Worm (Caenorhabditis elegans) whole organism, L1 larva: ENCODE measurements around the gene osm-11.
A peak's percentile ranks its signal among the peaks of the same experiment; 100 is the strongest.

Source experiments
- aha-1 ChIP-seq: fragments of 150-350 bp; optimal IDR thresholded peaks from 2 replicates; lab custom pipeline; 2014; ENCODE audit warnings: missing biosample characterization, missing genetic modification characterization
- alr-1 ChIP-seq: fragments of 200-800 bp; sonication (Bioruptor generic); optimal IDR thresholded peaks from 2 replicates; lab custom pipeline; 2018; ENCODE audit warnings: borderline replicate concordance, mild to moderate bottlenecking, missing genetic modification characterization, missing compliant biosample characterization
- mep-1 ChIP-seq: fragments of 150-350 bp; optimal IDR thresholded peaks from 2 replicates; lab custom pipeline; 2014; ENCODE audit warnings: missing biosample characterization, missing genetic modification characterization
- ztf-4 ChIP-seq: fragments of 150-350 bp; optimal IDR thresholded peaks from 2 replicates; lab custom pipeline; 2014; ENCODE audit warnings: missing biosample characterization, missing genetic modification characterization

ce11 chrX:17420585-17421459 is 560 bp downstream of the osm-11 start:
- no peak for TF ChIP-seq alr-1 (tag; lab: Kevin White, UChicago)
- TF ChIP-seq mep-1 (tag; lab: Kevin White, UChicago), result no peak
- TF ChIP-seq aha-1 (tag; lab: Kevin White, UChicago), result no peak
- TF ChIP-seq ztf-4, result peak; percentile 6
